Fruit fly (Drosophila melanogaster) whole organism, larva: ENCODE measurements around the gene CG10163.

Experiments
- noc ChIP-seq: fragments of 200-800 bp; sonication (Bioruptor generic); optimal IDR thresholded peaks from 3 replicates; lab custom pipeline; 2019; ENCODE audit warnings: missing biosample characterization, mild to moderate bottlenecking, missing genetic modification characterization, moderate library complexity

Gene CG10163

DNA sequence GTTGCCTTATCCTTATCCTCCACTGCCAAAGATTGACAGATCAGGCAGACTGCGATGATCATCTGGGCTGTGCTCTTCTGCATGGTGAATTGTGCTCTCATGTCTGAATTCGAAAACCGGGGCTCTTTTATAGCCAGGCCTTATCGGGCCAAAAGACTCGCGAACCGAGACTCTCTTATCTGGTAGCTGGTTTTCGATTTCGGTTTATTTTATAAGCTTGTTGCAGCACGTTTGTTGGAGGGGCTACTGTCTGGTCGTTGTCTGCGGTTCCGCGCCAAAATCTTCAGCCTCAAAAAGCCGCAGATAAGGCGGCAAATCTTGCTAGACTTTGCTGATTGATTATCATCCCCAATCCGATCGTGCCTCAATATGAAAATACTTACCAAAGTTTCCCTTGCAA is at the start of gene CG10163:
CG10163 (minus strand) TSS at position 101 of the 400 bp plus-strand sequence.
- no peak for TF ChIP-seq noc (tag; lab: Kevin White, UChicago)

DNA sequence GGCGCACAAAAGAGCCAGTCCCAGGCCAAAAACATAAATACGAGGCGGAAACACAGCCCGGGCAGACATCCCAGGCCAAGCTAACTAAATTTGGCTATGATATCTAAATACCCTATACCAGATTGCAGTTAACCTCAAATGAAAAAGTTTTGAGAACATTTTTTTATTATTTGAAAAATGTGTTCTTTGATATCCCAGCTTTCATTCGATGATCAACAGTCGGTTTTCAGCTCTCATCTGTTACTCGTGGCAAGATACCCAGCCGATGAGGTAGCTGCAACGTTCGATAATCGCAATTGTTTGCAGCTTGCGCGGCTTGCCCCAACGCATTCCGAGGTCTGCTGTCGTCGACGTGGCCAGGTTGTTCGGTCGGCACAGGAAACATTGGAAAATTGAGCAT is 48.7 kb upstream of the CG10163 start:
- TF ChIP-seq noc (tag; lab: Kevin White, UChicago), result no peak

DNA sequence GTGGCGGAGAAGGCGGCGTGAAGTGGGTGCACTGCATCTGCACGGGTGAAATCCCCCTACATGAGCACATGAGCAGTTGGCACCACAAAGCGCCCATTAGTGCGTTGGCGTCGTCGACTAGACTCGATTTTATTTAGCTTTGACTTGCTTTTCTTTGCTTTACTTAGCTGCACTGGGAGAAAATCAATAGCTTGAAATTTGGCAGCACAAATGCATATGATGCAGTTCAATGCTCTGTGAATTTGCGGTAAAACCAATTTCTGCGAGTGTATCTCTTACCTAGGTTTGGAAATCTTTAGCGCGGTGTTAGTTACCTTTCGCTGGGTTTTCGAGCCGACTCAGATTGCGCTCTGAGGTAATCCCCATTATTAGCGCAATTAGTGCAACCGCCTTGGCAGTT is 46.3 kb upstream of the CG10163 start:
- TF ChIP-seq noc (tag; lab: Kevin White, UChicago), result no peak

dm6 chr3L:6302500-6302899 is 43.9 kb upstream of the CG10163 start:
- TF ChIP-seq noc (tag; lab: Kevin White, UChicago), result no peak

dm6 chr3L:6296611-6297010 is 38.1 kb upstream of the CG10163 start:
- no peak for TF ChIP-seq noc (tag; lab: Kevin White, UChicago)

dm6 chr3L:6285412-6285811 is 26.9 kb upstream of the CG10163 start:
- no peak for TF ChIP-seq noc (tag; lab: Kevin White, UChicago)

DNA sequence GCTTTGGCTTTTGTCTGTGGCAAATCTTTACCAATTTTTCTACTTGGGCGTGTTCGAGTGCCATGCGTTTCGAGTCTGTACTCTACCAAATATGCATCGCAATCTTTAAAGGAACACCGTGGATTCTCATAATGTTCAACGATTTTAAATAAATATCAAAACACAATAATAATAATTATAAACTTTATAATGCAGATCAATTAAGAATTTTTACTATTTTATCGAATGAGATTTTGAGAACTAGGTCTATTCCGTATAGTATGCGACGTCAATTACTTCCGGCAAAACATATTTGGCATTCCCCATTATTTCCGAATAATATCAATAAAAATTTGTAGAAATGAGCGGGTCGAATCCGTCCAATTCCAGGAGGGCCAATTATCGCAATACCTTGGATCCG is 16.9 kb upstream of the CG10163 start, which contains the start of gene CG43168:
CG43168 (plus strand) TSS at position 301 of the 400 bp plus-strand sequence.
- TF ChIP-seq noc (tag; lab: Kevin White, UChicago), result no peak

- TF ChIP-seq noc (tag; lab: Kevin White, UChicago), result no peak
These were observed 16.4 kb upstream of the CG10163 start for dm6 chr3L:6274929-6275328.

- TF ChIP-seq noc (tag; lab: Kevin White, UChicago), result no peak
These were observed 11.7 kb upstream of the CG10163 start for dm6 chr3L:6270283-6270682.

dm6 chr3L:6269003-6269402 is 10.4 kb upstream of the CG10163 start:
- no peak for TF ChIP-seq noc (tag; lab: Kevin White, UChicago)

DNA sequence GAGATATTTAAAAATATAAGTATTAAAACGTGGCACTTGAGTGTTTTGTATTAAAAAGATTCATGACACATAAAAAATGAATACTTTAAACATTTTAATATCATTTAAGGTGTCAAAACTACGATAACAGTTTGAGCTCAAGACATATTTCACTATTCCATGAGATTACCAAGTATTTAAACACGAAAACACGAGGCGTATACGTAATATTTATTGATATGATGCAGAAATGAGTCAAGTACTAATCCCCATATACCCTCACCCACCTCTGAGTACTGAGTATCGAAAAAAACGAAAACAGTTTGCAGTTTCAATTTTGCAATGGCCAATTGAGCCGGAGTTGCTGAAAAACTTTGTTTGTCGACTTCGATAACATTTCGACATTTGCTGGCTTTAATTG is 9.5 kb upstream of the CG10163 start:
- no peak for TF ChIP-seq noc (tag; lab: Kevin White, UChicago)

- no peak for TF ChIP-seq noc (tag; lab: Kevin White, UChicago)
These were observed 8.9 kb upstream of the CG10163 start for dm6 chr3L:6267509-6267908.

DNA sequence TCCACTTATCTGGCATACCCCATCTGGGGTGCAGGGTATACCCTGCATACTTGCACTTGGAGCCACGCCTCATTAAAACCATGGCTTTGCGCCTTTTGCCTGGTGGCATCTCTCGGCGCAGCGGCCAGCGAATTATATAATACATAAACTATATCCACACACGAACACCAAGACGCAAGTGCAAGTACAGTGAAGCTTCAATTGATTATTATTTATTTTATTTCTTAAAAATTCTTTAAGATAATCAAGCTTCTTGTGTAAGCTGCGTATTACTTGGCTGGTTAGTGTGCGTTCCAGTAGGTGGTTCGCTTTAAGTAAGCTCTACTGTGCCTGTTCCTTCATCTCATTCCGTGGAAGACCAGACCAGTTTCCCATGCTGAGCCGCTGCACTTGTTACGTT is 7.8 kb upstream of the CG10163 start:
- TF ChIP-seq noc (tag; lab: Kevin White, UChicago), result no peak

DNA sequence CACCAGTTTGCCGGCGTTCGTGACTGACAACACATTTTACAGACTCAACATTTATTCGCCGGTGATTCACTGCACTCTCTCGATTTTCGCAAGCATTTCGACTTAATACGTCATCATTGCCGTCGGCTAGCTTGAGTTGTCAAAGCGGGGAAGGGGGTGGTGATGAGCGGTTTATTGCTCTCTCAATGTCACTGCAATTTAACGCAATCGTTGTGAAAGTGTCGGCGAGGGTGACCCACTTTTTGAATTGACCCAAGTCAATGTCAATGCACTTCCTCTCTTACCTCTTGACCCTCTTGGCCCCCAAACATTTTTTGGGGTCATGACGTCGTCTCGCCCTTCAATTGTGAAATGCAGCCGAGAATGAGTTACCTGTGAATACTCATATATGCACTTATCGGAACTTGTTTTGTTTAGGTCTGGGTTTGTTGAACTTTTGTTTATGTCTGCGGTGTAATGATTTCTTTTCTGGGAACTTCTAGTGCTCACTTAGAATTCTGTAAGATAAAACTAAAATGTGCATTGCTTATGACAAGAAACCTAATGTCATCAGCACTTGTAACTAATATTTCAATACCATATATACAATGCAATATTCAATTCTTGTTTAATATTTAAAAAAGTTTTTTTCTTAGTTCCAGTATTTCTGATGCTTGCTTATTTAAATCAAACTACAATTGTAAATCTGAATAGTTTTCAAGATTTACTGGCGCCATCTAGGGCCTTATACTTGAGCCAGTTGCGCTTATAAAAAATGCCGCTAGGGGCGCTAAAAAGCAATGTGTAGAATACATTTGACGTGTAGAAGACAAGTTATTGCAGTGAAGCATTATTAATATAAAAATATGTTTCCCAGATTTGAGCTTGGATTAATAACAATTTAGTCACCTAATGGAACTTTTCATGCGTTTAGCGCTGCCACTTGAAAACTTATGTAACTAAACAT is 5.6 kb upstream of the CG10163 start:
- TF ChIP-seq noc (tag; lab: Kevin White, UChicago), result no peak

dm6 chr3L:6263470-6263869 is 4.9 kb upstream of the CG10163 start:
- no peak for TF ChIP-seq noc (tag; lab: Kevin White, UChicago)

DNA sequence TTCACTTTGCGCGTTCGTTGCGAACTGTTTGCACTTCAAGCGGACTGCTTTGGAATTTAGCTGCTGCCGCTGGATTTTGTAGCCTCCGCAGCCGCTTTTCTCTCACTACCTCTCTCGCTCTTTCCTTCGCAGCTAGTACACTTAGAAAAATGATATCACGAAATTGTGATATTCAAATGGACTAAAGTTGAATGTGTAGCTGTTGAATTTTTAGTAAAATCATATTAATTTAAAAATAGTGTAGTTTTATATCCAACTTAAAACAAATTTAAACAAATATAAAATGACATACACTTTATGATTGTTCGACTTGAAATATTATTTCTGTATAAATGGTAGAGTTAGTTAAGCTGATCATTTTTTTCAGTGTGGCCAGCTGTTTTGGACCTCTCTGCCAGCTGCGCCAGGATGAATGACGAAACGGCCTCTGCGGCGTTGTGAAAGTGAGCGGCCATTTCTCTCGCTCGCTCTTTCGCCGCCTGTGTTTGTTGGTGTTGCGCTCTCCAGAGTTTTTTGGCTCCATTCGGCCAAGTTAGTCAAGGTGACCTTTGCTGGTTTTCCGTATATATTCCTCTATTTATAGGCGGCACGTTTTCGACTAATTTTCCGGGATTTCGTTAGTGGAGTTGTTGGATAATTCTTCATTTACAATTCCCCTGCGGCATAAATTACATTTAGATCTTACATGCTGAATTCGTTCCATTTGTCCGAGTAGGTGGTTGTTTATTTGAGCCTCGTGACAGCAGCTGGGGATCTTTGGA is 4.3 kb upstream of the CG10163 start, which contains the start of gene Ldh:
Ldh (minus strand) TSS at position 51 of the 761 bp plus-strand sequence.
- TF ChIP-seq noc (tag; lab: Kevin White, UChicago), result peak; percentile 94
